Worm (Caenorhabditis elegans): ENCODE results near the gene C09G9.3.

C09G9.3 gene

ce11 chrIV:8827500-8827899, 45.4 kb downstream of the C09G9.3 start, which contains the start of gene T28C6.7:
T28C6.7 (plus strand) TSS chrIV:8827800.
- TF ChIP-seq lsy-2 (tag; optimal IDR thresholded peaks at IDR 0.05), result no peak
- TF ChIP-seq unc-62 (GFP tag; optimal IDR thresholded peaks at IDR 0.05), result no peak
- no peak for TF ChIP-seq lin-13 (tag; optimal IDR thresholded peaks at IDR 0.05)
- TF ChIP-seq mab-5 (tag; optimal IDR thresholded peaks at IDR 0.05), result no peak
- no peak for TF ChIP-seq ztf-11 (tag; optimal IDR thresholded peaks at IDR 0.05)
- no peak for TF ChIP-seq sem-2 (GFP tag; optimal IDR thresholded peaks at IDR 0.05)
- no peak for TF ChIP-seq elt-3 (tag; optimal IDR thresholded peaks at IDR 0.05)
- no peak for TF ChIP-seq ceh-43 (GFP tag; optimal IDR thresholded peaks at IDR 0.05)
- no peak for TF ChIP-seq ceh-39 (tag; optimal IDR thresholded peaks at IDR 0.05)
- no peak for TF ChIP-seq hlh-1 (tag; optimal IDR thresholded peaks at IDR 0.05)
- TF ChIP-seq flh-1 (GFP tag; optimal IDR thresholded peaks at IDR 0.05), result no peak
- no peak for TF ChIP-seq sptf-1 (tag; optimal IDR thresholded peaks at IDR 0.05)
- TF ChIP-seq nhr-12 (tag; optimal IDR thresholded peaks at IDR 0.05), result no peak
- no peak for TF ChIP-seq unc-39 (tag; optimal IDR thresholded peaks at IDR 0.05)
- TF ChIP-seq snpc-4 (tag; optimal IDR thresholded peaks at IDR 0.05), result no peak
- no peak for TF ChIP-seq cnd-1 (tag; optimal IDR thresholded peaks at IDR 0.05)
- no peak for TF ChIP-seq nhr-237 (tag; optimal IDR thresholded peaks at IDR 0.05)

ce11 chrIV:8826606-8827000, 46.3 kb downstream of the C09G9.3 start:
- TF ChIP-seq mls-2 (tag; optimal IDR thresholded peaks at IDR 0.05), result no peak
- no peak for TF ChIP-seq lin-13 (tag; optimal IDR thresholded peaks at IDR 0.05)
- no peak for TF ChIP-seq unc-62 (GFP tag; optimal IDR thresholded peaks at IDR 0.05)
- TF ChIP-seq pha-4 (tag; optimal IDR thresholded peaks at IDR 0.05), result no peak
- peak; percentile 9 for TF ChIP-seq unc-120 (tag; optimal IDR thresholded peaks at IDR 0.05; ENCODE audit: poor library complexity, severe bottlenecking)
- TF ChIP-seq elt-1 (tag; optimal IDR thresholded peaks at IDR 0.05; ENCODE audit: borderline replicate concordance, insufficient read depth), result no peak
- TF ChIP-seq M03D4.4 (tag; optimal IDR thresholded peaks at IDR 0.05), result no peak

ce11 chrIV:8825997-8826605, 46.8 kb downstream of the C09G9.3 start:
- TF ChIP-seq nhr-76 (tag; optimal IDR thresholded peaks at IDR 0.05), result no peak
- no peak for TF ChIP-seq blmp-1 (tag; optimal IDR thresholded peaks at IDR 0.05)

- TF ChIP-seq zip-8 (tag; optimal IDR thresholded peaks at IDR 0.05) (no peak), ham-2 (GFP tag; optimal IDR thresholded peaks at IDR 0.05) (peak; percentile 72), mab-5 (tag; optimal IDR thresholded peaks at IDR 0.05) (no peak), elt-1 (tag; optimal IDR thresholded peaks at IDR 0.05; ENCODE audit: borderline replicate concordance, insufficient read depth) (peak; percentile 77)
These were observed 48.6 kb downstream of the C09G9.3 start, which contains the start of the genes col-117 and col-3 for ce11 chrIV:8824145-8824833. col-117 (minus strand) TSS chrIV:8824195. col-3 (plus strand) TSS chrIV:8824783.

- TF ChIP-seq snpc-4 (tag; optimal IDR thresholded peaks at IDR 0.05) (no peak), flh-1 (GFP tag; optimal IDR thresholded peaks at IDR 0.05) (no peak), unc-120 (tag; optimal IDR thresholded peaks at IDR 0.05; ENCODE audit: poor library complexity, severe bottlenecking) (no peak), M03D4.4 (tag; optimal IDR thresholded peaks at IDR 0.05) (no peak), pha-4 (tag; optimal IDR thresholded peaks at IDR 0.05) (no peak), ceh-43 (GFP tag; optimal IDR thresholded peaks at IDR 0.05) (no peak)
These were observed 50.3 kb downstream of the C09G9.3 start for ce11 chrIV:8822598-8822997.

- TF ChIP-seq ceh-83 (GFP tag; optimal IDR thresholded peaks at IDR 0.05), result no peak
- no peak for TF ChIP-seq lin-13 (tag; optimal IDR thresholded peaks at IDR 0.05)
- no peak for TF ChIP-seq unc-120 (tag; optimal IDR thresholded peaks at IDR 0.05; ENCODE audit: poor library complexity, severe bottlenecking)
- no peak for TF ChIP-seq nhr-76 (tag; optimal IDR thresholded peaks at IDR 0.05)
- no peak for TF ChIP-seq unc-62 (GFP tag; optimal IDR thresholded peaks at IDR 0.05)
- no peak for TF ChIP-seq elt-3 (tag; optimal IDR thresholded peaks at IDR 0.05)
- no peak for TF ChIP-seq nhr-28 (tag; optimal IDR thresholded peaks at IDR 0.05)
- TF ChIP-seq mab-5 (tag; optimal IDR thresholded peaks at IDR 0.05), result no peak
- no peak for TF ChIP-seq snpc-4 (tag; optimal IDR thresholded peaks at IDR 0.05)
- no peak for TF ChIP-seq unc-39 (tag; optimal IDR thresholded peaks at IDR 0.05)
These were observed 51.7 kb downstream of the C09G9.3 start, which contains the start of gene T28C6.5 for ce11 chrIV:8821147-8821546. T28C6.5 (plus strand) TSS chrIV:8821447.
